Worm (Caenorhabditis elegans) whole organism, L4 larva: ENCODE data around the gene dph-3.

Source experiments
- D1046.2 ChIP-seq: fragments of 200-800 bp; sonication (Bioruptor generic); IDR thresholded peaks from 2 replicates; pipeline ENCODE4 v1.3.6; 2022; ENCODE audit warnings: missing genetic modification characterization, missing compliant biosample characterization
- F49E8.2 ChIP-seq: sonication (generic microtip); optimal IDR thresholded peaks from 2 replicates; lab custom pipeline; 2016; ENCODE audit warnings: missing compliant biosample characterization, mild to moderate bottlenecking, missing genetic modification characterization, borderline replicate concordance
- T20F7.1 ChIP-seq: fragments of 200-800 bp; sonication (Bioruptor generic); optimal IDR thresholded peaks from 2 replicates; lab custom pipeline; 2018; ENCODE audit warnings: mild to moderate bottlenecking, missing genetic modification characterization, missing compliant biosample characterization
- ceh-62 ChIP-seq: sonication (generic microtip); optimal IDR thresholded peaks from 2 replicates; lab custom pipeline; 2017; ENCODE audit warnings: missing biosample characterization, missing genetic modification characterization
- cey-2 ChIP-seq: sonication (generic microtip); optimal IDR thresholded peaks from 3 replicates; lab custom pipeline; 2017; ENCODE audit warnings: missing genetic modification characterization, mild to moderate bottlenecking, missing compliant biosample characterization, antibody characterized with exemption, borderline replicate concordance; ENCODE audit not compliant: insufficient read depth
- daf-16 ChIP-seq, 3 experiments: sonication (generic microtip); optimal IDR thresholded peaks; 2 replicates each; lab custom pipeline; 2016 to 2017; ENCODE audit warnings: missing genetic modification characterization in 3 of 3, missing genetic modification reagents in 3 of 3, mild to moderate bottlenecking in 2 of 3, missing compliant biosample characterization in 2 of 3, missing biosample characterization in 1 of 3, moderate library complexity in 1 of 3
- daf-19 ChIP-seq: fragments of 200-800 bp; sonication (Bioruptor generic); conservative IDR thresholded peaks from 2 replicates; pipeline ENCODE4 v1.3.6; 2022; ENCODE audit warnings: missing genetic modification characterization, missing compliant biosample characterization
- dmd-6 ChIP-seq: fragments of 200-800 bp; sonication (Bioruptor generic); IDR thresholded peaks from 2 replicates; pipeline ENCODE4 v1.3.6; 2022; ENCODE audit warnings: missing genetic modification reagents, missing genetic modification characterization, missing compliant biosample characterization
- duxl-1 ChIP-seq: sonication (generic microtip); optimal IDR thresholded peaks from 2 replicates; lab custom pipeline; 2016; ENCODE audit warnings: mild to moderate bottlenecking, missing genetic modification characterization, moderate library complexity, missing compliant biosample characterization; ENCODE audit not compliant: poor library complexity
- dve-1 ChIP-seq: sonication (generic microtip); optimal IDR thresholded peaks from 2 replicates; lab custom pipeline; 2017; ENCODE audit warnings: antibody characterized with exemption, mild to moderate bottlenecking, missing genetic modification characterization, missing compliant biosample characterization; ENCODE audit not compliant: insufficient read depth
- egl-27 ChIP-seq: sonication (generic microtip); optimal IDR thresholded peaks from 3 replicates; lab custom pipeline; 2017; ENCODE audit warnings: missing biosample characterization, missing genetic modification reagents, missing genetic modification characterization
- fkh-10 ChIP-seq: fragments of 150-350 bp; optimal IDR thresholded peaks from 2 replicates; lab custom pipeline; 2014; ENCODE audit warnings: missing biosample characterization, missing genetic modification reagents, missing genetic modification characterization
- gei-8 ChIP-seq: fragments of 200-800 bp; sonication (Bioruptor generic); optimal IDR thresholded peaks from 2 replicates; lab custom pipeline; 2018; ENCODE audit warnings: mild to moderate bottlenecking, missing genetic modification characterization, missing compliant biosample characterization
- hlh-11 ChIP-seq: fragments of 200-800 bp; sonication (Bioruptor generic); optimal IDR thresholded peaks from 2 replicates; lab custom pipeline; 2018; ENCODE audit warnings: mild to moderate bottlenecking, missing genetic modification characterization, missing compliant biosample characterization
- hlh-30 ChIP-seq: sonication (generic microtip); optimal IDR thresholded peaks from 2 replicates; lab custom pipeline; 2017; ENCODE audit warnings: antibody characterized with exemption, mild to moderate bottlenecking, missing genetic modification characterization, missing compliant biosample characterization; ENCODE audit not compliant: insufficient read depth
- hmg-1.1 ChIP-seq: fragments of 200-800 bp; sonication (Bioruptor generic); IDR thresholded peaks from 2 replicates; pipeline ENCODE4 v1.3.6; 2022; ENCODE audit warnings: missing genetic modification reagents, missing genetic modification characterization, missing compliant biosample characterization
- lin-38 ChIP-seq: fragments of 200-800 bp; sonication (Bioruptor generic); IDR thresholded peaks from 2 replicates; pipeline ENCODE4 v1.3.6; 2022; ENCODE audit warnings: missing genetic modification reagents, missing genetic modification characterization, missing compliant biosample characterization
- mdl-1 ChIP-seq, 2 experiments: fragments of 150-350 bp in 1 of 2; sonication (generic microtip) in 1 of 2; optimal IDR thresholded peaks; 2 replicates each; lab custom pipeline; 2014 to 2017; ENCODE audit warnings: missing biosample characterization in 2 of 2, missing genetic modification characterization in 2 of 2
- mep-1 ChIP-seq: fragments of 150-350 bp; sonication (generic microtip); optimal IDR thresholded peaks from 3 replicates; lab custom pipeline; 2014; ENCODE audit warnings: missing biosample characterization, missing genetic modification characterization
- mxl-2 ChIP-seq: fragments of 200-800 bp; sonication (Bioruptor generic); conservative IDR thresholded peaks from 2 replicates; pipeline ENCODE4 v1.3.6; 2022; ENCODE audit warnings: missing genetic modification reagents, missing genetic modification characterization, missing compliant biosample characterization
- nhr-28 ChIP-seq: fragments of 150-350 bp; optimal IDR thresholded peaks from 2 replicates; lab custom pipeline; 2014; ENCODE audit warnings: missing biosample characterization, missing genetic modification characterization
- nhr-77 ChIP-seq: fragments of 150-350 bp; optimal IDR thresholded peaks from 2 replicates; lab custom pipeline; 2014; ENCODE audit warnings: missing biosample characterization, missing genetic modification characterization
- pha-4 ChIP-seq, 2 experiments: fragments of 150-350 bp in 1 of 2; fragments of 200-800 bp in 1 of 2; sonication (Bioruptor generic) in 1 of 2; IDR thresholded peaks in 1 of 2; optimal IDR thresholded peaks in 1 of 2; 2 replicates each; pipeline versions ENCODE4 v1.3.6 to Lab custom; 2014 to 2022; ENCODE audit warnings: missing genetic modification characterization in 2 of 2, missing genetic modification reagents in 2 of 2, missing biosample characterization in 1 of 2, missing compliant biosample characterization in 1 of 2
- php-3 ChIP-seq: fragments of 200-800 bp; sonication (Bioruptor generic); IDR thresholded peaks from 2 replicates; pipeline ENCODE4 v1.3.6; 2022; ENCODE audit warnings: missing genetic modification reagents, missing genetic modification characterization, missing compliant biosample characterization
- pqm-1 ChIP-seq: sonication (generic microtip); optimal IDR thresholded peaks from 2 replicates; lab custom pipeline; 2017; ENCODE audit warnings: missing biosample characterization, missing genetic modification characterization
- skn-1 ChIP-seq: fragments of 150-350 bp; optimal IDR thresholded peaks from 2 replicates; lab custom pipeline; 2014; ENCODE audit warnings: missing biosample characterization, missing genetic modification characterization
- snpc-1.2 ChIP-seq: fragments of 200-800 bp; sonication (Bioruptor generic); IDR thresholded peaks from 2 replicates; pipeline ENCODE4 v1.3.6; 2022; ENCODE audit warnings: missing genetic modification reagents, missing genetic modification characterization, missing compliant biosample characterization
- snpc-4 ChIP-seq: fragments of 150-350 bp; optimal IDR thresholded peaks from 2 replicates; lab custom pipeline; 2014; ENCODE audit warnings: missing biosample characterization, missing genetic modification characterization
- tra-1 ChIP-seq: fragments of 200-800 bp; sonication (Bioruptor generic); IDR thresholded peaks from 2 replicates; pipeline ENCODE4 v1.3.6; 2022; ENCODE audit warnings: missing genetic modification reagents, missing genetic modification characterization, missing compliant biosample characterization
- unc-130 ChIP-seq: sonication (generic microtip); optimal IDR thresholded peaks from 2 replicates; lab custom pipeline; 2016; ENCODE audit warnings: missing genetic modification reagents, missing genetic modification characterization, missing compliant biosample characterization
- unc-62 ChIP-seq, 3 experiments: fragments of 150-350 bp in 1 of 3; sonication (generic microtip); optimal IDR thresholded peaks in 2 of 3; peaks in 1 of 3; 1 replicate in 1 of 3; 2 replicates in 2 of 3; lab custom pipeline; 2014 to 2017; ENCODE audit warnings: missing biosample characterization in 3 of 3, missing genetic modification characterization in 3 of 3, missing genetic modification reagents in 3 of 3, missing genotype in 1 of 3
- vab-7 ChIP-seq: fragments of 200-800 bp; sonication (Bioruptor generic); IDR thresholded peaks from 2 replicates; pipeline ENCODE4 v1.3.6; 2022; ENCODE audit warnings: missing genetic modification reagents, missing genetic modification characterization, missing compliant biosample characterization
- ztf-11 ChIP-seq: fragments of 150-350 bp; optimal IDR thresholded peaks from 2 replicates; lab custom pipeline; 2014; ENCODE audit warnings: missing biosample characterization, missing genetic modification characterization

dph-3 gene

DNA sequence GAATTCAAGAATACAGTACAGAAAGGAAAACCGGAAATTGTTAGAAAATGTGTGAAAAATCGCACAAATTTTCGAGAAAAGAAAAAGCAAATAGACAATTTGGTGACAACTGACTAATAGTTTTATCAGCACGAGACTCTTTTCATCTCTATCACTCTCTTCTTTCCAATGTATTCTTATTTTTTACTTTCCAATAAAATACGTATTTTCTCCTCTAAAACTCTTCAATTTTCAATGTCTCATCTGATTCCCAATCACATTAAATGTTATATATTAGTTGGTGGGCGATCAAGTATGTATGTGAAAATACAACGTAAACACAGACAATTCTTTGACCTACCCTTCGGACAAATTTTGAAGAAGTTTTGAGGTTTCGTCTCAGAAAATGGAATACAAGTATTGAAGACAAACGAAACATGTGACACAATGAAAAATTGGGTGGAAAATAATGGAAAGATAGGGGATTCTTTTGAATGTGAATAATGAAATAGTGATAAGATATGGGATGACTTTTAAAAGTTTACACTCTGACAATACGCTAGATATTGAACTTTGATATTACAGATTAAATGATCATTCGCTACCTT lies 30.4 kb downstream of the dph-3 start, which contains the start of gene cka-1:
cka-1 (minus strand) TSS at position 418 of the 587 bp plus-strand sequence.
- peak; percentile 60 for TF ChIP-seq hlh-11 (tag; lab: Kevin White, UChicago)
- TF ChIP-seq dve-1 (tag; lab: Kevin White, UChicago), result peak; percentile 44
- peak; percentile 61; the same call in 1 of the 2 replicates for TF ChIP-seq dmd-6 (GFP tag; lab: Robert Waterston, UW)
- TF ChIP-seq tra-1 (GFP tag; lab: Robert Waterston, UW), result 0 out of 2 replicates have a peak, but pooled peaks have one; percentile 21
- TF ChIP-seq nhr-28 (tag; lab: Kevin White, UChicago), result peak; percentile 31
- TF ChIP-seq daf-16 (GFP tag; optimal IDR thresholded peaks at IDR 0.05; lab: Kevin White, UChicago), result no peak
- TF ChIP-seq daf-16 (tag; optimal IDR thresholded peaks at IDR 0.05; lab: Kevin White, UChicago), result peak; percentile 57
- no peak for TF ChIP-seq cey-2 (tag; lab: Kevin White, UChicago)
- TF ChIP-seq hlh-30 (tag; lab: Kevin White, UChicago), result peak; percentile 51
- peak; percentile 77 for TF ChIP-seq php-3 (GFP tag; lab: Robert Waterston, UW)
- TF ChIP-seq mdl-1 (tag; optimal IDR thresholded peaks at IDR 0.05; lab: Kevin White, UChicago), result peak in 1 of 2 experiments; percentile 59
- TF ChIP-seq unc-62 (GFP tag; optimal IDR thresholded peaks at IDR 0.05 in 1 of 2; lab: Kevin White, UChicago), result no peak
- no peak for TF ChIP-seq unc-62 (tag; optimal IDR thresholded peaks at IDR 0.05; lab: Kevin White, UChicago)

DNA sequence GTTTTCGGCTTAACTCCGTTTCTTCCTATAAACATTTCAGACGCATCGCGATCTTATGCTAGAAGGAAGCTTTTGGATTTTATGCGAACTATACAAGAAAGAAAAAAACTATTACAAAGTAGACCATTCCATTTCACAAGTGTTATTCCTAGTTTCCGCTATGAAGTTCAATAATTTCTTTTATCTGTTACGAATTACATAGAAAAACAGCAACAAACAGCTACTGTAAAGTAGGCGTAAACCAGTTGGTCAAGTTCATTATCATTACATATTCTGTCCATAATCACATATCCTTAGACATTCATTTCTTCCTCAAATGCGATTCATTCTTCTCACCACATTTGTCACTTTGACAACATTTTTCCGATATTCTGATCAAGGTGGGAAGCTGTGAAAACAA lies 31.2 kb downstream of the dph-3 start, which contains the start of gene C28D4.10:
C28D4.10 (plus strand) TSS at position 301 of the 400 bp plus-strand sequence.
- TF ChIP-seq ztf-11 (tag; lab: Kevin White, UChicago), result no peak
- TF ChIP-seq nhr-77, result no peak
- no peak for TF ChIP-seq mdl-1 (tag; optimal IDR thresholded peaks at IDR 0.05; lab: Kevin White, UChicago)
- no peak for TF ChIP-seq ceh-62
- no peak for TF ChIP-seq mep-1 (tag; lab: Kevin White, UChicago)
- TF ChIP-seq duxl-1 (tag; lab: Kevin White, UChicago), result no peak
- TF ChIP-seq T20F7.1 (GFP tag; lab: Kevin White, UChicago), result no peak
- no peak for TF ChIP-seq pha-4 (GFP tag; IDR thresholded peaks at IDR 0.05; lab: Robert Waterston, UW)
- TF ChIP-seq pha-4 (tag; optimal IDR thresholded peaks at IDR 0.05; lab: Kevin White, UChicago), result no peak
- no peak for TF ChIP-seq hmg-1.1 (GFP tag; lab: Robert Waterston, UW)
- TF ChIP-seq daf-19 (GFP tag; lab: Robert Waterston, UW), result no peak
- no peak for TF ChIP-seq gei-8
- no peak for TF ChIP-seq D1046.2
- no peak for TF ChIP-seq lin-38 (GFP tag; lab: Robert Waterston, UW)
- no peak for TF ChIP-seq nhr-28 (tag; lab: Kevin White, UChicago)
- TF ChIP-seq egl-27 (tag; lab: Kevin White, UChicago), result no peak
- TF ChIP-seq vab-7 (GFP tag; lab: Robert Waterston, UW), result no peak
- TF ChIP-seq snpc-4 (tag; lab: Kevin White, UChicago), result no peak

DNA sequence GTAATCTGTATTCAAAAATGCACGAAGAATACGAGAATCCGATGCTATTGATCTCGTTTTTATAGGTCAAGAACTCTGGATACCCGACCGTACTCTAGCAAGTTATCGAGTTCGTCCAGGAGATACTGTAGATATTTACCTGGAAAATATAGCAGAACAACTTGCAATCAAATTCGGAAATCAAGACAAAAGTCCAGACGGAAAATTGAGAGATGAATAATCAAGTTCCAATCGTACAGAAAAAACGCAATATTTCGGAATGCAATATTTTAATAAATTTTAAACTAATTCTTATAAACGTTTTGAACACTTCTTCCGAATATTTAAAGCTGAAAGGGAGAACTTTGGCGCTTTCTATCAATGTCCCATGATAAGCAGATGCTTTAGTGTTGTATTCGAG lies 32.1 kb downstream of the dph-3 start:
- TF ChIP-seq skn-1 (tag; lab: Kevin White, UChicago) (no peak), F49E8.2 (tag; lab: Kevin White, UChicago) (peak; percentile 28), hlh-30 (tag; lab: Kevin White, UChicago) (no peak), unc-130 (GFP tag; lab: Kevin White, UChicago) (peak; percentile 64), fkh-10 (GFP tag; lab: Kevin White, UChicago) (no peak), mep-1 (tag; lab: Kevin White, UChicago) (no peak), lin-38 (GFP tag; lab: Robert Waterston, UW) (peak; percentile 61), pqm-1 (tag; lab: Kevin White, UChicago) (no peak), mxl-2 (GFP tag; lab: Robert Waterston, UW) (no peak), snpc-1.2 (GFP tag; lab: Robert Waterston, UW) (peak; percentile 65; the same call in 1 of the 2 replicates), cey-2 (tag; lab: Kevin White, UChicago) (no peak), ceh-62 (no peak)
- TF ChIP-seq, all 104 proteins: peak for 4
